Worm (Caenorhabditis elegans): Measurements from ENCODE around the gene wago-10.

- TF ChIP-seq ama-1 (optimal IDR thresholded peaks at IDR 0.05) (no peak), tra-4 (tag; optimal IDR thresholded peaks at IDR 0.05) (no peak), tbx-37 (GFP tag; conservative IDR thresholded peaks at IDR 0.05) (no peak), flt-1 (GFP tag; IDR thresholded peaks at IDR 0.05) (no peak), hnd-1 (tag; optimal IDR thresholded peaks at IDR 0.05) (no peak), hmbx-1 (tag; optimal IDR thresholded peaks at IDR 0.05) (no peak), F13C5.2 (tag; optimal IDR thresholded peaks at IDR 0.05) (no peak), ceh-36 (tag; optimal IDR thresholded peaks at IDR 0.05) (no peak), ets-7 (tag; optimal IDR thresholded peaks at IDR 0.05) (no peak), hmg-4 (GFP tag; optimal IDR thresholded peaks at IDR 0.05) (no peak)
These were observed 12.6 kb upstream of the wago-10 start, which contains the start of gene abt-4 for ce11 chrV:330625-331024.

Data from whole organism, early embryonic.